Worm (Caenorhabditis elegans): Measurements from ENCODE around the gene Y11D7A.3.

DNA sequence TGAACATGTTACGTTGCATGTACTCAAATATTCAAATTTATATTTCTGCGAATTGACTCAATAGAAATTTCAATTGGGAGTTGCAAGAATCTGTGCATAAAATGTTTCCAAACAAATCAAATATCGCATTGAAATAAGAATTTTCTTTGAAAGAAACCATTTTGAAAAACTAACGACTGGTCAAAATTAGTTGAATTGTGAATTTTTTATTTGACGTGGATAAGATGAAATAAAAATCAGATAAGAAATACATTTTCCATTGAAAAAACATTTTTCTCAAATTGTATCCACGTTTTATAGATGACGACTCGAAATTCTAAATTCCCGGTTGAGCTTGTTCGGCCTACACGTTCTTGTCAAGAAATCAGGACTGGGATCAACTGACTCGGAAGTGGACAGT lies 8.1 kb upstream of the Y11D7A.3 start, which contains the start of gene C46C2.3:
- TF ChIP-seq nhr-23 (tag; optimal IDR thresholded peaks at IDR 0.05) (no peak), fos-1 (tag; optimal IDR thresholded peaks at IDR 0.05) (no peak)

Data from whole organism, L2 larva.